Fruit fly (Drosophila melanogaster): Measurements from ENCODE around the gene CG33181.

dm6 chrX:8483671-8484070 lies 5.5 kb upstream of the CG33181 start, which contains the start of gene CG33223:
- TF ChIP-seq Dll (optimal IDR thresholded peaks at IDR 0.05) (no peak), psq (optimal IDR thresholded peaks at IDR 0.05) (no peak), CG8478 (optimal IDR thresholded peaks at IDR 0.05) (no peak), pan (optimal IDR thresholded peaks at IDR 0.05) (no peak), usp (GFP tag; optimal IDR thresholded peaks at IDR 0.05) (no peak), EcR (GFP tag; optimal IDR thresholded peaks at IDR 0.05) (no peak)
